Worm (Caenorhabditis elegans): ENCODE results near the gene R05G6.9.

DNA sequence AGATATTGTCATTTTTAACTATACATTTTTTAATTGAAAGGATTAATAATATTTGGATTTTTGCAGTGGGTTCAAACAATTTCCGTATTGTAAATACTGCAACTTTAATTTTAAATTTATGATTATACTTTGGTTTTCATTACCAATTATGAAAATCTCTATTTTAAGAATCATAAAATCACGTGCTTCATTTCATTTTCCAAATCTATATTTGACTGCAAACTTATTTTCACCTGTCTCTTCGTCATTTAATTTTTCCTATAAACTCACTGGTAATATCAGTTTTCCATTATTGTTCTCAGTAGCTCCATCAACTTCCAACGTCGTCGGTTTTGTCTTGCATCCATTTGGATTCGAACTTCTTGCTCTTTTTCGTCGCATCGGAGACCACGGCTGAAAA, 16.3 kb upstream of the R05G6.9 start, which contains the start of gene R05G6.1:
- TF ChIP-seq ceh-39 (tag; optimal IDR thresholded peaks at IDR 0.05) (no peak), M03D4.4 (tag; optimal IDR thresholded peaks at IDR 0.05) (no peak), nhr-237 (tag; optimal IDR thresholded peaks at IDR 0.05) (no peak), sem-2 (GFP tag; optimal IDR thresholded peaks at IDR 0.05) (no peak), nhr-28 (tag; optimal IDR thresholded peaks at IDR 0.05) (no peak)
